Worm (Caenorhabditis elegans): Measurements from ENCODE around the gene T01D1.5.

Gene T01D1.5

ce11 chrII:176622-177021 lies 12.2 kb downstream of the T01D1.5 start:
- no peak for TF ChIP-seq nhr-2 (tag; optimal IDR thresholded peaks at IDR 0.05)
- TF ChIP-seq ham-2 (GFP tag; optimal IDR thresholded peaks at IDR 0.05), result no peak
- TF ChIP-seq nhr-237 (tag; optimal IDR thresholded peaks at IDR 0.05), result no peak
- no peak for TF ChIP-seq ztf-11 (tag; optimal IDR thresholded peaks at IDR 0.05)
- no peak for TF ChIP-seq elt-1 (tag; optimal IDR thresholded peaks at IDR 0.05; ENCODE audit: borderline replicate concordance, insufficient read depth)

- TF ChIP-seq zip-8 (tag; optimal IDR thresholded peaks at IDR 0.05) (no peak), cnd-1 (tag; optimal IDR thresholded peaks at IDR 0.05) (no peak), mep-1 (tag; optimal IDR thresholded peaks at IDR 0.05) (no peak), nhr-2 (tag; optimal IDR thresholded peaks at IDR 0.05) (no peak), sptf-1 (tag; optimal IDR thresholded peaks at IDR 0.05) (no peak), unc-120 (tag; optimal IDR thresholded peaks at IDR 0.05; ENCODE audit: poor library complexity, severe bottlenecking) (no peak), ham-2 (GFP tag; optimal IDR thresholded peaks at IDR 0.05) (no peak), ceh-83 (GFP tag; optimal IDR thresholded peaks at IDR 0.05) (no peak), pha-4 (tag; optimal IDR thresholded peaks at IDR 0.05) (no peak), tbx-8 (GFP tag; optimal IDR thresholded peaks at IDR 0.05) (no peak), bed-3 (GFP tag; optimal IDR thresholded peaks at IDR 0.05) (no peak), flh-1 (GFP tag; optimal IDR thresholded peaks at IDR 0.05) (no peak), nhr-237 (tag; optimal IDR thresholded peaks at IDR 0.05) (no peak)
These were observed 13.0 kb downstream of the T01D1.5 start, which contains the start of gene T01D1.3 for ce11 chrII:175868-176267. Gene T01D1.3 (minus strand): TSS chrII:175968.

ce11 chrII:173679-174078 lies 15.2 kb downstream of the T01D1.5 start, which contains the start of gene T01D1.7:
Gene T01D1.7 (minus strand): TSS chrII:173779.
- TF ChIP-seq ces-1 (GFP tag; optimal IDR thresholded peaks at IDR 0.05), result peak; percentile 67
- TF ChIP-seq nhr-237 (tag; optimal IDR thresholded peaks at IDR 0.05), result no peak

ce11 chrII:163229-163628 lies 25.6 kb downstream of the T01D1.5 start:
- TF ChIP-seq blmp-1 (tag; optimal IDR thresholded peaks at IDR 0.05) (no peak), unc-62 (GFP tag; optimal IDR thresholded peaks at IDR 0.05) (no peak), ces-1 (GFP tag; optimal IDR thresholded peaks at IDR 0.05) (peak; percentile 98)

ce11 chrII:162182-162581 lies 26.7 kb downstream of the T01D1.5 start, which contains the start of gene etr-1:
Gene etr-1 (plus strand): TSS chrII:162374.
- TF ChIP-seq ceh-39 (tag; optimal IDR thresholded peaks at IDR 0.05) (no peak), flh-1 (GFP tag; optimal IDR thresholded peaks at IDR 0.05) (no peak), nhr-2 (tag; optimal IDR thresholded peaks at IDR 0.05) (no peak), hlh-1 (tag; optimal IDR thresholded peaks at IDR 0.05) (no peak), elt-1 (tag; optimal IDR thresholded peaks at IDR 0.05; ENCODE audit: borderline replicate concordance, insufficient read depth) (peak; percentile 2)

ce11 chrII:161275-161674 lies 27.6 kb downstream of the T01D1.5 start:
- peak; percentile 80 for TF ChIP-seq unc-120 (tag; optimal IDR thresholded peaks at IDR 0.05; ENCODE audit: poor library complexity, severe bottlenecking)
- TF ChIP-seq hlh-1 (tag; optimal IDR thresholded peaks at IDR 0.05), result peak; percentile 99
- no peak for TF ChIP-seq mls-2 (tag; optimal IDR thresholded peaks at IDR 0.05)
- peak; percentile 29 for TF ChIP-seq ces-1 (GFP tag; optimal IDR thresholded peaks at IDR 0.05)
- peak; percentile 74 for TF ChIP-seq unc-62 (GFP tag; optimal IDR thresholded peaks at IDR 0.05)

ce11 chrII:160561-161123 lies 28.2 kb downstream of the T01D1.5 start:
- TF ChIP-seq ztf-11 (tag; optimal IDR thresholded peaks at IDR 0.05) (no peak), hlh-1 (tag; optimal IDR thresholded peaks at IDR 0.05) (peak; percentile 64), lin-32 (GFP tag; optimal IDR thresholded peaks at IDR 0.05) (peak; percentile 52)

- TF ChIP-seq unc-62 (GFP tag; optimal IDR thresholded peaks at IDR 0.05), result peak; percentile 51
- no peak for TF ChIP-seq lin-13 (tag; optimal IDR thresholded peaks at IDR 0.05)
- TF ChIP-seq ceh-43 (GFP tag; optimal IDR thresholded peaks at IDR 0.05), result no peak
- TF ChIP-seq lsy-2 (tag; optimal IDR thresholded peaks at IDR 0.05), result peak; percentile 54
- peak; percentile 68 for TF ChIP-seq hlh-1 (tag; optimal IDR thresholded peaks at IDR 0.05)
- no peak for TF ChIP-seq ham-2 (GFP tag; optimal IDR thresholded peaks at IDR 0.05)
- TF ChIP-seq sem-2 (GFP tag; optimal IDR thresholded peaks at IDR 0.05), result no peak
- no peak for TF ChIP-seq tbx-8 (GFP tag; optimal IDR thresholded peaks at IDR 0.05)
- peak; percentile 10 for TF ChIP-seq unc-120 (tag; optimal IDR thresholded peaks at IDR 0.05; ENCODE audit: poor library complexity, severe bottlenecking)
- no peak for TF ChIP-seq elt-1 (tag; optimal IDR thresholded peaks at IDR 0.05; ENCODE audit: borderline replicate concordance, insufficient read depth)
- TF ChIP-seq pha-4 (tag; optimal IDR thresholded peaks at IDR 0.05), result peak; percentile 26
- TF ChIP-seq ces-1 (GFP tag; optimal IDR thresholded peaks at IDR 0.05), result no peak
- TF ChIP-seq ceh-39 (tag; optimal IDR thresholded peaks at IDR 0.05), result peak; percentile 89
These were observed 29.5 kb downstream of the T01D1.5 start for ce11 chrII:159294-159922.
